Worm (Caenorhabditis elegans): ENCODE measurements around the gene ptp-1.

The ptp-1 gene

ce11 chrIII:3652964-3653363, 62.4 kb downstream of the ptp-1 start (continued):
- TF ChIP-seq ccch-3 (GFP tag; optimal IDR thresholded peaks at IDR 0.05) = no peak
- no peak for TF ChIP-seq cebp-1 (GFP tag; IDR thresholded peaks at IDR 0.05)
- TF ChIP-seq cebp-1 (tag; optimal IDR thresholded peaks at IDR 0.05) = peak; percentile 14
- TF ChIP-seq ztf-6 (GFP tag; IDR thresholded peaks at IDR 0.05) = no peak
- no peak for TF ChIP-seq madf-8 (GFP tag; conservative IDR thresholded peaks at IDR 0.05)
- TF ChIP-seq mxl-1 (tag; optimal IDR thresholded peaks at IDR 0.05) = no peak

- TF ChIP-seq ekl-4 (GFP tag; IDR thresholded peaks at IDR 0.05) = no peak
- TF ChIP-seq egrh-3 (GFP tag; IDR thresholded peaks at IDR 0.05) = no peak
- no peak for TF ChIP-seq ZK185.1 (tag; optimal IDR thresholded peaks at IDR 0.05; ENCODE audit: poor library complexity, severe bottlenecking)
- TF ChIP-seq C06A6.2 (GFP tag; conservative IDR thresholded peaks at IDR 0.05) = no peak
- TF ChIP-seq unc-62 (GFP tag; optimal IDR thresholded peaks at IDR 0.05) = no peak
- no peak for TF ChIP-seq madf-8 (GFP tag; conservative IDR thresholded peaks at IDR 0.05)
- peak; percentile 75 for TF ChIP-seq cebp-1 (GFP tag; IDR thresholded peaks at IDR 0.05)
- TF ChIP-seq cebp-1 (tag; optimal IDR thresholded peaks at IDR 0.05) = peak; percentile 97
Observed at ce11 chrIII:3657479-3657878, 67.0 kb downstream of the ptp-1 start, which contains the start of gene C46F11.5. Gene C46F11.5 (minus strand): TSS chrIII:3657606.
